Fruit fly (Drosophila melanogaster): ENCODE measurements around the gene CG6432.

dm6 chr3R:24301520-24301919 is 35.2 kb upstream of the CG6432 start:
- no peak for TF ChIP-seq CTCF (optimal IDR thresholded peaks at IDR 0.05)
- no peak for TF ChIP-seq CG8478 (optimal IDR thresholded peaks at IDR 0.05)
